Worm (Caenorhabditis elegans): ENCODE results near the gene F41G3.5.

ce11 chrII:6715853-6716252, 30.7 kb upstream of the F41G3.5 start:
- TF ChIP-seq nhr-6 (tag; optimal IDR thresholded peaks at IDR 0.05) (no peak), aha-1 (tag) (no peak), unc-39 (tag; optimal IDR thresholded peaks at IDR 0.05) (no peak)

Measured in whole organism, L4 larva.